Worm (Caenorhabditis elegans): ENCODE measurements around the gene F55G11.1.

DNA sequence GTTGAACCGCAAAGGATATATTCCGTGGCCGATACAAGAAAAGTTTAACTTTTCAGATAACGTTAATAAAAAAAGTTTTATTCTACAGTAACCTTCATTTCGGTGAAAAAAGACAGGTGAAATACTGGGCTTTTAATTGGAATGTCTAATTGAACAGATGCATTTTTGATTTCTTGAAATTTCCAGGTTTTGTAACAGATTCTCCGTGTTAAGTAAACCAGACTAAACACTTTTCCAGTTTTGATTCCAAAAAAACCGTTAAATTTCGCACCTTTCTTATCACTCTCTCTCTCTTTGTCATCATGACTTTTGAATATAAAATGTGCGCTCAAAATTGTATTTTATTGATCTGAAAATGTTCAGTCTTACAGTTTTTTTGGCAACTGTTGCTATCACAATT is 28.1 kb downstream of the F55G11.1 start, which contains the start of gene C32H11.3:
- TF ChIP-seq lir-3 (tag; optimal IDR thresholded peaks at IDR 0.05) (no peak), nhr-76 (tag; optimal IDR thresholded peaks at IDR 0.05) (no peak), egl-27 (tag; optimal IDR thresholded peaks at IDR 0.05) (no peak), lin-15B (tag; optimal IDR thresholded peaks at IDR 0.05) (no peak), unc-62 (GFP tag; optimal IDR thresholded peaks at IDR 0.05 in 1 of 2) (no peak), unc-62 (tag; optimal IDR thresholded peaks at IDR 0.05) (no peak), zfp-2 (tag; optimal IDR thresholded peaks at IDR 0.05) (no peak), zag-1 (tag; optimal IDR thresholded peaks at IDR 0.05) (no peak), lin-13 (GFP tag; optimal IDR thresholded peaks at IDR 0.05) (no peak)
